Worm (Caenorhabditis elegans) whole organism, L2 larva: ENCODE data around the gene enpl-1.

Source experiments
- C34F6.9 ChIP-seq: fragments of 150-350 bp; optimal IDR thresholded peaks from 2 replicates; lab custom pipeline; 2014; ENCODE audit warnings: missing biosample characterization, missing genetic modification characterization
- F13H6.1 ChIP-seq: sonication (generic microtip); optimal IDR thresholded peaks from 2 replicates; lab custom pipeline; 2016; ENCODE audit warnings: missing genetic modification characterization, missing compliant biosample characterization
- R02D3.7 ChIP-seq: fragments of 150-350 bp; optimal IDR thresholded peaks from 2 replicates; lab custom pipeline; 2014; ENCODE audit warnings: missing biosample characterization, missing genetic modification characterization
- Y55F3AM.14 ChIP-seq: fragments of 200-800 bp; sonication (Bioruptor generic); optimal IDR thresholded peaks from 2 replicates; lab custom pipeline; 2018; ENCODE audit warnings: mild to moderate bottlenecking, missing genetic modification characterization, missing compliant biosample characterization
- ZK546.5 ChIP-seq: sonication (generic microtip); optimal IDR thresholded peaks from 2 replicates; lab custom pipeline; 2017; ENCODE audit warnings: missing biosample characterization, missing genetic modification characterization
- alr-1 ChIP-seq: fragments of 150-350 bp; optimal IDR thresholded peaks from 2 replicates; lab custom pipeline; 2014; ENCODE audit warnings: missing biosample characterization, missing genetic modification characterization
- aly-2 ChIP-seq: fragments of 150-350 bp; optimal IDR thresholded peaks from 2 replicates; lab custom pipeline; 2014; ENCODE audit warnings: missing biosample characterization, missing genetic modification characterization
- ama-1 ChIP-seq: fragments of 150-350 bp; optimal IDR thresholded peaks from 2 replicates; lab custom pipeline; 2018; ENCODE audit warnings: inconsistent platforms
- blmp-1 ChIP-seq: sonication (generic microtip); optimal IDR thresholded peaks from 2 replicates; lab custom pipeline; 2017; ENCODE audit warnings: missing genetic modification characterization, mild to moderate bottlenecking, missing compliant biosample characterization, antibody characterized with exemption, moderate library complexity; ENCODE audit not compliant: insufficient read depth
- ceh-16 ChIP-seq: fragments of 150-350 bp; optimal IDR thresholded peaks from 2 replicates; lab custom pipeline; 2014; ENCODE audit warnings: missing biosample characterization, missing genetic modification characterization
- ceh-82 ChIP-seq: fragments of 150-350 bp; optimal IDR thresholded peaks from 2 replicates; lab custom pipeline; 2014; ENCODE audit warnings: missing biosample characterization, missing genetic modification characterization
- crh-2 ChIP-seq: sonication (generic microtip); optimal IDR thresholded peaks from 2 replicates; lab custom pipeline; 2017; ENCODE audit warnings: missing biosample characterization, missing genetic modification characterization
- dmd-4 ChIP-seq: sonication (generic microtip); optimal IDR thresholded peaks from 2 replicates; lab custom pipeline; 2017; ENCODE audit warnings: missing biosample characterization, missing genetic modification characterization
- egl-27 ChIP-seq: sonication (generic microtip); optimal IDR thresholded peaks from 3 replicates; lab custom pipeline; 2017; ENCODE audit warnings: missing biosample characterization, missing genetic modification reagents, missing genetic modification characterization
- elt-1 ChIP-seq: fragments of 150-350 bp; optimal IDR thresholded peaks from 2 replicates; lab custom pipeline; 2014; ENCODE audit warnings: missing biosample characterization, missing genetic modification characterization
- fos-1 ChIP-seq: fragments of 150-350 bp; optimal IDR thresholded peaks from 2 replicates; lab custom pipeline; 2014; ENCODE audit warnings: missing biosample characterization, missing genetic modification characterization
- gmeb-1 ChIP-seq: fragments of 150-350 bp; optimal IDR thresholded peaks from 2 replicates; lab custom pipeline; 2014; ENCODE audit warnings: missing biosample characterization, missing genetic modification characterization
- lin-11 ChIP-seq: fragments of 150-350 bp; sonication (generic microtip); optimal IDR thresholded peaks from 2 replicates; lab custom pipeline; 2014; ENCODE audit warnings: missing biosample characterization, missing genetic modification characterization, inconsistent platforms, mixed read lengths
- lin-13 ChIP-seq: fragments of 150-350 bp; optimal IDR thresholded peaks from 2 replicates; lab custom pipeline; 2014; ENCODE audit warnings: missing biosample characterization, missing genetic modification reagents, missing genetic modification characterization
- lsy-2 ChIP-seq, 2 experiments: fragments of 150-350 bp in 1 of 2; sonication (generic microtip) in 1 of 2; optimal IDR thresholded peaks; 2 replicates each; lab custom pipeline; 2014 to 2017; ENCODE audit warnings: missing biosample characterization in 2 of 2, missing genetic modification characterization in 2 of 2
- mdl-1 ChIP-seq, 2 experiments: fragments of 150-350 bp in 1 of 2; sonication (generic microtip) in 1 of 2; optimal IDR thresholded peaks; 2 replicates each; lab custom pipeline; 2017; ENCODE audit warnings: missing biosample characterization in 2 of 2, missing genetic modification characterization in 2 of 2
- nhr-10 ChIP-seq: sonication (generic microtip); optimal IDR thresholded peaks from 2 replicates; lab custom pipeline; 2017; ENCODE audit warnings: missing biosample characterization, missing genetic modification characterization
- nhr-11 ChIP-seq: fragments of 150-350 bp; optimal IDR thresholded peaks from 2 replicates; lab custom pipeline; 2014; ENCODE audit warnings: missing biosample characterization, missing genetic modification characterization
- nhr-12 ChIP-seq: fragments of 150-350 bp; optimal IDR thresholded peaks from 2 replicates; lab custom pipeline; 2014; ENCODE audit warnings: missing biosample characterization, missing genetic modification characterization
- nhr-129 ChIP-seq: fragments of 150-350 bp; optimal IDR thresholded peaks from 2 replicates; lab custom pipeline; 2014; ENCODE audit warnings: missing biosample characterization, missing genetic modification characterization
- nhr-21 ChIP-seq: fragments of 150-350 bp; optimal IDR thresholded peaks from 2 replicates; lab custom pipeline; 2014; ENCODE audit warnings: missing biosample characterization, missing genetic modification characterization
- nhr-23 ChIP-seq: fragments of 150-350 bp; optimal IDR thresholded peaks from 2 replicates; lab custom pipeline; 2014; ENCODE audit warnings: missing biosample characterization, missing genetic modification reagents, missing genetic modification characterization
- nhr-25 ChIP-seq: fragments of 150-350 bp; sonication (generic microtip); optimal IDR thresholded peaks from 3 replicates; lab custom pipeline; 2014; ENCODE audit warnings: missing biosample characterization, missing genetic modification characterization
- nhr-6 ChIP-seq: fragments of 150-350 bp; optimal IDR thresholded peaks from 2 replicates; lab custom pipeline; 2014; ENCODE audit warnings: missing biosample characterization, missing genetic modification characterization
- nhr-77 ChIP-seq: fragments of 150-350 bp; optimal IDR thresholded peaks from 2 replicates; lab custom pipeline; 2014; ENCODE audit warnings: missing biosample characterization, missing genetic modification characterization
- peb-1 ChIP-seq: fragments of 150-350 bp; optimal IDR thresholded peaks from 2 replicates; lab custom pipeline; 2014; ENCODE audit warnings: missing biosample characterization, missing genetic modification characterization
- sem-4 ChIP-seq: fragments of 150-350 bp; optimal IDR thresholded peaks from 2 replicates; lab custom pipeline; 2014; ENCODE audit warnings: missing biosample characterization, missing genetic modification reagents, missing genetic modification characterization
- sma-3 ChIP-seq: sonication (generic microtip); optimal IDR thresholded peaks from 2 replicates; lab custom pipeline; 2016; ENCODE audit warnings: missing genetic modification reagents, missing genetic modification characterization, missing compliant biosample characterization
- sma-9 ChIP-seq, 2 experiments: fragments of 150-350 bp in 1 of 2; sonication (generic microtip) in 1 of 2; optimal IDR thresholded peaks; 2 replicates each; lab custom pipeline; 2014 to 2016; ENCODE audit warnings: missing genetic modification characterization in 2 of 2, mild to moderate bottlenecking in 1 of 2, missing biosample characterization in 1 of 2, missing compliant biosample characterization in 1 of 2, missing genetic modification reagents in 1 of 2, moderate library complexity in 1 of 2
- snpc-4 ChIP-seq: fragments of 150-350 bp; optimal IDR thresholded peaks from 2 replicates; lab custom pipeline; 2014; ENCODE audit warnings: missing biosample characterization, missing genetic modification characterization
- unc-39 ChIP-seq: fragments of 150-350 bp; optimal IDR thresholded peaks from 2 replicates; lab custom pipeline; 2014; ENCODE audit warnings: missing biosample characterization, missing genetic modification characterization
- unc-55 ChIP-seq: fragments of 150-350 bp; sonication (generic microtip); optimal IDR thresholded peaks from 3 replicates; lab custom pipeline; 2014; ENCODE audit warnings: missing biosample characterization, missing genetic modification reagents, missing genetic modification characterization
- unc-62 ChIP-seq: fragments of 150-350 bp; optimal IDR thresholded peaks from 2 replicates; lab custom pipeline; 2014; ENCODE audit warnings: missing biosample characterization, missing genetic modification reagents, missing genetic modification characterization
- ztf-11 ChIP-seq: sonication (generic microtip); optimal IDR thresholded peaks from 2 replicates; lab custom pipeline; 2017; ENCODE audit warnings: missing biosample characterization, missing genetic modification characterization
- ztf-4 ChIP-seq: fragments of 150-350 bp; optimal IDR thresholded peaks from 2 replicates; lab custom pipeline; 2014; ENCODE audit warnings: missing biosample characterization, missing genetic modification characterization

enpl-1 gene

ce11 chrIV:11125604-11126003 is 6.5 kb downstream of the enpl-1 start:
- TF ChIP-seq nhr-129 (tag; lab: Kevin White, UChicago) = peak; percentile 24
- peak; percentile 64 for TF ChIP-seq gmeb-1 (tag; lab: Kevin White, UChicago)
- peak; percentile 27 for TF ChIP-seq unc-55
- TF ChIP-seq R02D3.7 = no peak

- no peak for TF ChIP-seq ceh-82
- no peak for TF ChIP-seq C34F6.9 (tag; lab: Kevin White, UChicago)
- TF ChIP-seq sma-3 (GFP tag; lab: Kevin White, UChicago) = no peak
- TF ChIP-seq ztf-4 = no peak
- TF ChIP-seq nhr-6 (tag; lab: Kevin White, UChicago) = no peak
- no peak for TF ChIP-seq nhr-25 (tag; lab: Kevin White, UChicago)
- TF ChIP-seq dmd-4 (tag; lab: Kevin White, UChicago) = no peak
- no peak for TF ChIP-seq alr-1 (tag; lab: Kevin White, UChicago)
- TF ChIP-seq ztf-11 = no peak
- TF ChIP-seq sma-9 (GFP tag; optimal IDR thresholded peaks at IDR 0.05; lab: Kevin White, UChicago) = no peak
- TF ChIP-seq sma-9 (tag; optimal IDR thresholded peaks at IDR 0.05; lab: Kevin White, UChicago) = no peak
- TF ChIP-seq unc-55 = no peak
- no peak for TF ChIP-seq peb-1 (tag; lab: Kevin White, UChicago)
- no peak for TF ChIP-seq elt-1
- TF ChIP-seq mdl-1 (tag; optimal IDR thresholded peaks at IDR 0.05; lab: Kevin White, UChicago) = no peak
Measured at ce11 chrIV:11126004-11126027, 6.7 kb downstream of the enpl-1 start, which contains the start of gene swsn-4. TSS of gene swsn-4 (plus strand) at chrIV:11126024.

DNA sequence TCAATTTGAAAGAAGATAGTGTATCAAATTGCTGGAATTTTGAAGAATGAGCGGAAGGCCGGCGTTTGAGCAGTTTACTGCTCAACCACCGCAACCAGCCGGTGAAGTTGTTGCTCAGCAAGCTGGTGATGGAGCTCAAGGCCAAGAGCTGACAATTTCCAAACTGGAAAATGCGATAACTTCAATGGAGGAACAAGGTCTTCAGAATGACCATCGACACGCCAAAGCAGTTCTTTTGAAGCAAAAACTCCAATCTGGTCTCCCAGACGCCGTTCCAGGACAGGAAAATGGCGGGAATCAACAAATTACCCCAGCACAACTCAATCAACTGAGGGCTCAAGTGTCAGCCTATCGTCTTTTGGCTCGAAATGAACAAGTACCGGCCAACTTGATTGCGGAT is 6.9 kb downstream of the enpl-1 start:
- no peak for TF ChIP-seq ama-1
- TF ChIP-seq lin-11 (tag; lab: Kevin White, UChicago) = no peak
- no peak for TF ChIP-seq Y55F3AM.14
- TF ChIP-seq nhr-77 (tag; lab: Kevin White, UChicago) = no peak
- no peak for TF ChIP-seq lsy-2 (tag; optimal IDR thresholded peaks at IDR 0.05; lab: Kevin White, UChicago)
- TF ChIP-seq aly-2 (tag; lab: Kevin White, UChicago) = no peak
- TF ChIP-seq egl-27 = no peak
- TF ChIP-seq nhr-129 (tag; lab: Kevin White, UChicago) = no peak
- no peak for TF ChIP-seq gmeb-1 (tag; lab: Kevin White, UChicago)
- TF ChIP-seq nhr-21 (tag; lab: Kevin White, UChicago) = no peak
- TF ChIP-seq snpc-4 (tag; lab: Kevin White, UChicago) = no peak
- TF ChIP-seq elt-1 = no peak
- TF ChIP-seq ZK546.5 (tag; lab: Kevin White, UChicago) = no peak
- TF ChIP-seq dmd-4 (tag; lab: Kevin White, UChicago) = no peak
- TF ChIP-seq sma-3 (GFP tag; lab: Kevin White, UChicago) = no peak
- no peak for TF ChIP-seq ceh-82
- TF ChIP-seq nhr-11 (tag; lab: Kevin White, UChicago) = no peak

DNA sequence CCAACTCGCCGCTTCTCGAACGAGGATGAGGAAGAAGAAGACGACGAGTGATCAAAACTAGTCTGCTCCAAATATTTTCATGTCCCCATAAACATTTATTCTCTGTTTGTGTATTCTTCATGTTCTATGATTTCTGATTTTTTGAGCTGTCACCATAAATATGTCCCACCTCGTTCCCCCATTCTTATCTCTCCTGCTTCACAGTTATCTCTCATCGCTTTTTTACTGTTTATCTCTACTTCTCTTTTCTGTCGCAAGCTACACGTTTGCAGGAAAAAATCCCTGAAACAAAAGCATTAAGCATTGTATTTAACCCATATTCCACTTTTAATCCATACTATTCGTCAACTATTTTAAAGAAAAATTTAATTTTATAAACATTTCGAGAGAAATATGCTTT is 11.7 kb downstream of the enpl-1 start:
- no peak for TF ChIP-seq nhr-77 (tag; lab: Kevin White, UChicago)
- TF ChIP-seq sem-4 = no peak
- no peak for TF ChIP-seq snpc-4 (tag; lab: Kevin White, UChicago)
- no peak for TF ChIP-seq alr-1 (tag; lab: Kevin White, UChicago)
- TF ChIP-seq ztf-11 = no peak
- TF ChIP-seq nhr-23 (tag; lab: Kevin White, UChicago) = no peak
- TF ChIP-seq nhr-6 (tag; lab: Kevin White, UChicago) = no peak
- TF ChIP-seq ztf-4 = no peak
- no peak for TF ChIP-seq C34F6.9 (tag; lab: Kevin White, UChicago)
- peak in 1 of 2 experiments; percentile 16 for TF ChIP-seq lsy-2 (tag; optimal IDR thresholded peaks at IDR 0.05; lab: Kevin White, UChicago)
- peak; percentile 9 for TF ChIP-seq nhr-129 (tag; lab: Kevin White, UChicago)
- TF ChIP-seq aly-2 (tag; lab: Kevin White, UChicago) = no peak
- no peak for TF ChIP-seq F13H6.1
- no peak for TF ChIP-seq ceh-82
- TF ChIP-seq R02D3.7 = no peak
- no peak for TF ChIP-seq crh-2 (tag; lab: Kevin White, UChicago)
- TF ChIP-seq unc-55 = peak; percentile 51
- TF ChIP-seq lin-11 (tag; lab: Kevin White, UChicago) = no peak
- TF ChIP-seq gmeb-1 (tag; lab: Kevin White, UChicago) = no peak
- TF ChIP-seq sma-3 (GFP tag; lab: Kevin White, UChicago) = no peak
- no peak for TF ChIP-seq elt-1
- TF ChIP-seq unc-62 (GFP tag; lab: Kevin White, UChicago) = no peak
- no peak for TF ChIP-seq nhr-25 (tag; lab: Kevin White, UChicago)
- TF ChIP-seq sma-9 (GFP tag; optimal IDR thresholded peaks at IDR 0.05; lab: Kevin White, UChicago) = no peak
- no peak for TF ChIP-seq sma-9 (tag; optimal IDR thresholded peaks at IDR 0.05; lab: Kevin White, UChicago)
- TF ChIP-seq fos-1 (tag; lab: Kevin White, UChicago) = peak; percentile 8
- no peak for TF ChIP-seq peb-1 (tag; lab: Kevin White, UChicago)

- no peak for TF ChIP-seq blmp-1 (tag; lab: Kevin White, UChicago)
- TF ChIP-seq crh-2 (tag; lab: Kevin White, UChicago) = no peak
- no peak for TF ChIP-seq unc-62 (GFP tag; lab: Kevin White, UChicago)
- TF ChIP-seq ceh-16 (tag; lab: Kevin White, UChicago) = no peak
- TF ChIP-seq unc-39 = no peak
- TF ChIP-seq sem-4 = no peak
- TF ChIP-seq ZK546.5 (tag; lab: Kevin White, UChicago) = no peak
- no peak for TF ChIP-seq F13H6.1
- TF ChIP-seq nhr-25 (tag; lab: Kevin White, UChicago) = no peak
- TF ChIP-seq sma-9 (GFP tag; optimal IDR thresholded peaks at IDR 0.05; lab: Kevin White, UChicago) = no peak
- no peak for TF ChIP-seq sma-9 (tag; optimal IDR thresholded peaks at IDR 0.05; lab: Kevin White, UChicago)
- no peak for TF ChIP-seq C34F6.9 (tag; lab: Kevin White, UChicago)
- no peak for TF ChIP-seq ceh-82
- TF ChIP-seq elt-1 = no peak
- TF ChIP-seq mdl-1 (tag; optimal IDR thresholded peaks at IDR 0.05; lab: Kevin White, UChicago) = no peak
- TF ChIP-seq lin-13 = no peak
- TF ChIP-seq nhr-10 (tag; lab: Kevin White, UChicago) = no peak
- TF ChIP-seq nhr-6 (tag; lab: Kevin White, UChicago) = no peak
- TF ChIP-seq nhr-129 (tag; lab: Kevin White, UChicago) = no peak
- no peak for TF ChIP-seq nhr-12 (tag; lab: Kevin White, UChicago)
- TF ChIP-seq egl-27 = no peak
Measured at ce11 chrIV:11131268-11131667, 12.2 kb downstream of the enpl-1 start, which contains the start of gene ard-1. TSS of gene ard-1 (plus strand) at chrIV:11131279.
